Fruit fly (Drosophila melanogaster): Measurements from ENCODE around the gene CG13051.

CG13051 gene

dm6 chr3L:16241296-16241695 is 23.6 kb downstream of the CG13051 start:
- TF ChIP-seq dl (GFP tag; optimal IDR thresholded peaks at IDR 0.05; ENCODE audit: insufficient read depth in 1 of 2, partially characterized antibody in 2 of 2) (no peak), sage (GFP tag; optimal IDR thresholded peaks at IDR 0.05) (no peak), Hr78 (GFP tag; optimal IDR thresholded peaks at IDR 0.05) (no peak), Abd-B (GFP tag; optimal IDR thresholded peaks at IDR 0.05) (no peak), lola (GFP tag; optimal IDR thresholded peaks at IDR 0.05) (no peak), Vsx2 (GFP tag; optimal IDR thresholded peaks at IDR 0.05; ENCODE audit: partially characterized antibody) (no peak), Dif (GFP tag; optimal IDR thresholded peaks at IDR 0.05; ENCODE audit: partially characterized antibody) (no peak), CG9705 (GFP tag; optimal IDR thresholded peaks at IDR 0.05) (no peak)

DNA sequence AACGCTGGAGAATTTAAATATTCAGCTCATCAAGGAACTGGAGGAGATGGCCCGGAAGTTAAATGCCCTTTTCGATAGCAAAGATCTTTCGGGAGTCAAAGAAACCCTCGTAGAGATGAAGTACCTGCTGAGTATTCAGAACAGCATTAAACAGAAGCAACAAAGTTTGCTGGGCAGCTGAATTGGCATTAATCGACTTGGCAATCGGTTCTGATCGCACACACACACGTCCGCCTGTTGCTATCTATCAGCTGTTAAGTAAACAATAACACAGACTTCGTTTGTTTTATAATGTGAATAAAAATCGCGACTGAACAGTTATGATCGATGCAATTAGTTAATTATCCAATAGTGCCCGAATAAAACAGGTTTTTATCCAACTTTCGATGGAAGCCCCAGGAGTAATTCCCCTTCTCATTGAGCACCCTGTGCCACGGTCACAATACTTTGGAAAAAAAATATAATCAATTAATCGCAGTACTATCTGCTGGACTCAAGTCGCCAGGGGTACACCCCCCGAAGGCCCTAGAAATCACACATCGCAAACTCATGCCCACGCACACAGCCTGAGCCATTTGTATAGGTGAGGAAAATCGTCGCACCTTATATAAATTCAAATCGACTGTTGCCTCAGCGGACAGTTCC is 30.9 kb downstream of the CG13051 start:
- TF ChIP-seq rgr (GFP tag; optimal IDR thresholded peaks at IDR 0.05), result peak; percentile 21
- TF ChIP-seq Hr83 (GFP tag; optimal IDR thresholded peaks at IDR 0.05; ENCODE audit: poor library complexity, severe bottlenecking), result no peak
- peak; percentile 32 for TF ChIP-seq h (GFP tag; optimal IDR thresholded peaks at IDR 0.05)
- no peak for TF ChIP-seq OdsH (GFP tag; optimal IDR thresholded peaks at IDR 0.05)
- TF ChIP-seq CG32264 (GFP tag; optimal IDR thresholded peaks at IDR 0.05), result no peak
- TF ChIP-seq Dif (GFP tag; optimal IDR thresholded peaks at IDR 0.05; ENCODE audit: partially characterized antibody), result no peak
- no peak for TF ChIP-seq Rel (GFP tag; optimal IDR thresholded peaks at IDR 0.05)
- peak; percentile 96 for TF ChIP-seq Rel (tag; optimal IDR thresholded peaks at IDR 0.05)

dm6 chr3L:16232924-16233323 is 32.0 kb downstream of the CG13051 start, which contains the start of gene Hsc20:
TSS of gene Hsc20 (plus strand) at chr3L:16233127.
- TF ChIP-seq tai (GFP tag; optimal IDR thresholded peaks at IDR 0.05) (no peak), br (GFP tag; optimal IDR thresholded peaks at IDR 0.05) (no peak), h (GFP tag; optimal IDR thresholded peaks at IDR 0.05) (no peak), dsf (GFP tag; optimal IDR thresholded peaks at IDR 0.05; ENCODE audit: borderline replicate concordance) (no peak), Dif (GFP tag; optimal IDR thresholded peaks at IDR 0.05; ENCODE audit: partially characterized antibody) (no peak), HLH106 (tag; optimal IDR thresholded peaks at IDR 0.05) (no peak), Dfd (GFP tag; optimal IDR thresholded peaks at IDR 0.05) (no peak), rgr (GFP tag; optimal IDR thresholded peaks at IDR 0.05) (no peak), Abd-B (GFP tag; optimal IDR thresholded peaks at IDR 0.05) (no peak), CG32264 (GFP tag; optimal IDR thresholded peaks at IDR 0.05) (no peak), usp (GFP tag; optimal IDR thresholded peaks at IDR 0.05) (no peak), Hr78 (GFP tag; optimal IDR thresholded peaks at IDR 0.05) (no peak), Rel (GFP tag; optimal IDR thresholded peaks at IDR 0.05) (no peak), Rel (tag; optimal IDR thresholded peaks at IDR 0.05) (no peak), pan (optimal IDR thresholded peaks at IDR 0.05) (no peak), fru (GFP tag; optimal IDR thresholded peaks at IDR 0.05) (no peak), Myc (optimal IDR thresholded peaks at IDR 0.05) (no peak), sage (GFP tag; optimal IDR thresholded peaks at IDR 0.05) (no peak), Sp1 (GFP tag; optimal IDR thresholded peaks at IDR 0.05) (no peak), CrebA (GFP tag; optimal IDR thresholded peaks at IDR 0.05; ENCODE audit: borderline replicate concordance) (no peak)

DNA sequence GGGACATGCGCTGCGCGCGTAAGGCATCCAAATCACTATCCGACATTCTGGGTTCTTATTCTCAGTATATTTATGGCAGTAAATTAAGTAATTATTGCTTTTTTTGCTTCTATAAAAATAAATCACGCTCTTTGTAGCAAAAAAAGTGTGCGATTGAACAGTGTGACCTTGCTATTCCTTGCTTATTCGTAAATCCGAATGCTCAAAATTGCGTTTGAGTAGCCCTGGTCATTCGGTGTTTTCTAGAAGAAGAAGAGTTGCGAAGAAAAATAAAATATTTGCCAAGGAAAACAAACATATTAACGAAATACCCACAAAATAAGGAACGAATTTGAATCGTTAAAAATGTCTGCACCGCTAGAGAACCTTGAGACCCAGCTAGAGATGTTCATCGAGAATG is 33.0 kb downstream of the CG13051 start, which contains the start of the genes PDCD-5 and MED10:
PDCD-5 (minus strand) TSS at position 182 of the 400 bp plus-strand sequence.
MED10 (plus strand) TSS at position 228 of the 400 bp plus-strand sequence.
- TF ChIP-seq pan (optimal IDR thresholded peaks at IDR 0.05), result no peak
- TF ChIP-seq Rel (GFP tag; optimal IDR thresholded peaks at IDR 0.05), result no peak
- TF ChIP-seq Rel (tag; optimal IDR thresholded peaks at IDR 0.05), result peak; percentile 65
- no peak for TF ChIP-seq brk (GFP tag; optimal IDR thresholded peaks at IDR 0.05)
- TF ChIP-seq psq (GFP tag; optimal IDR thresholded peaks at IDR 0.05), result no peak
- no peak for TF ChIP-seq Hr78 (GFP tag; optimal IDR thresholded peaks at IDR 0.05)
- TF ChIP-seq Hnf4 (GFP tag; optimal IDR thresholded peaks at IDR 0.05), result no peak
- TF ChIP-seq fru (GFP tag; optimal IDR thresholded peaks at IDR 0.05), result no peak
- no peak for TF ChIP-seq tai (GFP tag; optimal IDR thresholded peaks at IDR 0.05)
- TF ChIP-seq Sp1 (GFP tag; optimal IDR thresholded peaks at IDR 0.05), result peak; percentile 39
- TF ChIP-seq dmrt93B (GFP tag; optimal IDR thresholded peaks at IDR 0.05), result no peak
- TF ChIP-seq sv (GFP tag; optimal IDR thresholded peaks at IDR 0.05), result no peak
- TF ChIP-seq dsf (GFP tag; optimal IDR thresholded peaks at IDR 0.05; ENCODE audit: borderline replicate concordance), result no peak
- peak; percentile 39 for TF ChIP-seq HLH106 (tag; optimal IDR thresholded peaks at IDR 0.05)
- TF ChIP-seq usp (GFP tag; optimal IDR thresholded peaks at IDR 0.05), result no peak
- TF ChIP-seq Abd-B (GFP tag; optimal IDR thresholded peaks at IDR 0.05), result no peak
- TF ChIP-seq ey (GFP tag; optimal IDR thresholded peaks at IDR 0.05), result no peak
- TF ChIP-seq OdsH (GFP tag; optimal IDR thresholded peaks at IDR 0.05), result peak; percentile 3
- no peak for TF ChIP-seq dl (GFP tag; optimal IDR thresholded peaks at IDR 0.05; ENCODE audit: insufficient read depth in 1 of 2, partially characterized antibody in 2 of 2)
- peak; percentile 30 for TF ChIP-seq Hr83 (GFP tag; optimal IDR thresholded peaks at IDR 0.05; ENCODE audit: poor library complexity, severe bottlenecking)
- TF ChIP-seq Mio (GFP tag; optimal IDR thresholded peaks at IDR 0.05), result no peak
- no peak for TF ChIP-seq N (GFP tag; optimal IDR thresholded peaks at IDR 0.05)
- no peak for TF ChIP-seq woc (GFP tag; optimal IDR thresholded peaks at IDR 0.05)
- TF ChIP-seq h (GFP tag; optimal IDR thresholded peaks at IDR 0.05), result no peak
- no peak for TF ChIP-seq CG9705 (GFP tag; optimal IDR thresholded peaks at IDR 0.05)
- TF ChIP-seq Myc (optimal IDR thresholded peaks at IDR 0.05), result peak; percentile 29
- TF ChIP-seq Dfd (GFP tag; optimal IDR thresholded peaks at IDR 0.05), result no peak
- TF ChIP-seq Jra (GFP tag; optimal IDR thresholded peaks at IDR 0.05), result no peak
- TF ChIP-seq GATAd (GFP tag; optimal IDR thresholded peaks at IDR 0.05), result no peak
- peak; percentile 0 for TF ChIP-seq Dif (GFP tag; optimal IDR thresholded peaks at IDR 0.05; ENCODE audit: partially characterized antibody)
- TF ChIP-seq lola (GFP tag; optimal IDR thresholded peaks at IDR 0.05), result no peak
- TF ChIP-seq rgr (GFP tag; optimal IDR thresholded peaks at IDR 0.05), result peak; percentile 12
